Worm (Caenorhabditis elegans) whole organism, L2 larva: Measurements from ENCODE around the gene K05G3.2.

ENCODE experiments used
- C34F6.9 ChIP-seq: fragments of 150-350 bp; optimal IDR thresholded peaks from 2 replicates; lab custom pipeline; 2014; ENCODE audit warnings: missing biosample characterization, missing genetic modification characterization
- F13H6.1 ChIP-seq: sonication (generic microtip); optimal IDR thresholded peaks from 2 replicates; lab custom pipeline; 2016; ENCODE audit warnings: missing genetic modification characterization, missing compliant biosample characterization
- R02D3.7 ChIP-seq: fragments of 150-350 bp; optimal IDR thresholded peaks from 2 replicates; lab custom pipeline; 2014; ENCODE audit warnings: missing biosample characterization, missing genetic modification characterization
- Y55F3AM.14 ChIP-seq: fragments of 200-800 bp; sonication (Bioruptor generic); optimal IDR thresholded peaks from 2 replicates; lab custom pipeline; 2018; ENCODE audit warnings: mild to moderate bottlenecking, missing genetic modification characterization, missing compliant biosample characterization
- ZK546.5 ChIP-seq: sonication (generic microtip); optimal IDR thresholded peaks from 2 replicates; lab custom pipeline; 2017; ENCODE audit warnings: missing biosample characterization, missing genetic modification characterization
- aly-2 ChIP-seq: fragments of 150-350 bp; optimal IDR thresholded peaks from 2 replicates; lab custom pipeline; 2014; ENCODE audit warnings: missing biosample characterization, missing genetic modification characterization
- blmp-1 ChIP-seq: sonication (generic microtip); optimal IDR thresholded peaks from 2 replicates; lab custom pipeline; 2017; ENCODE audit warnings: missing genetic modification characterization, mild to moderate bottlenecking, missing compliant biosample characterization, antibody characterized with exemption, moderate library complexity; ENCODE audit not compliant: insufficient read depth
- ceh-16 ChIP-seq: fragments of 150-350 bp; optimal IDR thresholded peaks from 2 replicates; lab custom pipeline; 2014; ENCODE audit warnings: missing biosample characterization, missing genetic modification characterization
- ceh-82 ChIP-seq: fragments of 150-350 bp; optimal IDR thresholded peaks from 2 replicates; lab custom pipeline; 2014; ENCODE audit warnings: missing biosample characterization, missing genetic modification characterization
- crh-2 ChIP-seq: sonication (generic microtip); optimal IDR thresholded peaks from 2 replicates; lab custom pipeline; 2017; ENCODE audit warnings: missing biosample characterization, missing genetic modification characterization
- egl-27 ChIP-seq: sonication (generic microtip); optimal IDR thresholded peaks from 3 replicates; lab custom pipeline; 2017; ENCODE audit warnings: missing biosample characterization, missing genetic modification reagents, missing genetic modification characterization
- elt-1 ChIP-seq: fragments of 150-350 bp; optimal IDR thresholded peaks from 2 replicates; lab custom pipeline; 2014; ENCODE audit warnings: missing biosample characterization, missing genetic modification characterization
- elt-3 ChIP-seq: sonication (generic microtip); optimal IDR thresholded peaks from 2 replicates; lab custom pipeline; 2017; ENCODE audit warnings: missing biosample characterization, missing genetic modification characterization
- fos-1 ChIP-seq: fragments of 150-350 bp; optimal IDR thresholded peaks from 2 replicates; lab custom pipeline; 2014; ENCODE audit warnings: missing biosample characterization, missing genetic modification characterization
- gmeb-1 ChIP-seq: fragments of 150-350 bp; optimal IDR thresholded peaks from 2 replicates; lab custom pipeline; 2014; ENCODE audit warnings: missing biosample characterization, missing genetic modification characterization
- lin-39 ChIP-seq: fragments of 150-350 bp; optimal IDR thresholded peaks from 2 replicates; lab custom pipeline; 2014; ENCODE audit warnings: missing biosample characterization, missing genetic modification reagents, missing genetic modification characterization
- lsy-2 ChIP-seq, 2 experiments: fragments of 150-350 bp in 1 of 2; sonication (generic microtip) in 1 of 2; optimal IDR thresholded peaks; 2 replicates each; lab custom pipeline; 2014 to 2017; ENCODE audit warnings: missing biosample characterization in 2 of 2, missing genetic modification characterization in 2 of 2
- mab-5 ChIP-seq: fragments of 150-350 bp; optimal IDR thresholded peaks from 2 replicates; lab custom pipeline; 2014; ENCODE audit warnings: missing biosample characterization, missing genetic modification characterization
- nhr-11 ChIP-seq: fragments of 150-350 bp; optimal IDR thresholded peaks from 2 replicates; lab custom pipeline; 2014; ENCODE audit warnings: missing biosample characterization, missing genetic modification characterization
- nhr-12 ChIP-seq: fragments of 150-350 bp; optimal IDR thresholded peaks from 2 replicates; lab custom pipeline; 2014; ENCODE audit warnings: missing biosample characterization, missing genetic modification characterization
- nhr-129 ChIP-seq: fragments of 150-350 bp; optimal IDR thresholded peaks from 2 replicates; lab custom pipeline; 2014; ENCODE audit warnings: missing biosample characterization, missing genetic modification characterization
- nhr-21 ChIP-seq: fragments of 150-350 bp; optimal IDR thresholded peaks from 2 replicates; lab custom pipeline; 2014; ENCODE audit warnings: missing biosample characterization, missing genetic modification characterization
- nhr-6 ChIP-seq: fragments of 150-350 bp; optimal IDR thresholded peaks from 2 replicates; lab custom pipeline; 2014; ENCODE audit warnings: missing biosample characterization, missing genetic modification characterization
- nhr-77 ChIP-seq: fragments of 150-350 bp; optimal IDR thresholded peaks from 2 replicates; lab custom pipeline; 2014; ENCODE audit warnings: missing biosample characterization, missing genetic modification characterization
- sem-4 ChIP-seq: fragments of 150-350 bp; optimal IDR thresholded peaks from 2 replicates; lab custom pipeline; 2014; ENCODE audit warnings: missing biosample characterization, missing genetic modification reagents, missing genetic modification characterization
- skn-1 ChIP-seq: sonication (generic microtip); optimal IDR thresholded peaks from 2 replicates; lab custom pipeline; 2017; ENCODE audit warnings: missing biosample characterization, missing genetic modification characterization
- sma-3 ChIP-seq: sonication (generic microtip); optimal IDR thresholded peaks from 2 replicates; lab custom pipeline; 2016; ENCODE audit warnings: missing genetic modification reagents, missing genetic modification characterization, missing compliant biosample characterization
- sma-9 ChIP-seq, 2 experiments: fragments of 150-350 bp in 1 of 2; sonication (generic microtip) in 1 of 2; optimal IDR thresholded peaks; 2 replicates each; lab custom pipeline; 2014 to 2016; ENCODE audit warnings: missing genetic modification characterization in 2 of 2, mild to moderate bottlenecking in 1 of 2, missing biosample characterization in 1 of 2, missing compliant biosample characterization in 1 of 2, missing genetic modification reagents in 1 of 2, moderate library complexity in 1 of 2
- snpc-4 ChIP-seq: fragments of 150-350 bp; optimal IDR thresholded peaks from 2 replicates; lab custom pipeline; 2014; ENCODE audit warnings: missing biosample characterization, missing genetic modification characterization
- unc-39 ChIP-seq: fragments of 150-350 bp; optimal IDR thresholded peaks from 2 replicates; lab custom pipeline; 2014; ENCODE audit warnings: missing biosample characterization, missing genetic modification characterization
- unc-62 ChIP-seq: fragments of 150-350 bp; optimal IDR thresholded peaks from 2 replicates; lab custom pipeline; 2014; ENCODE audit warnings: missing biosample characterization, missing genetic modification reagents, missing genetic modification characterization
- zag-1 ChIP-seq: fragments of 150-350 bp; optimal IDR thresholded peaks from 2 replicates; lab custom pipeline; 2014; ENCODE audit warnings: missing biosample characterization, missing genetic modification characterization
- ztf-4 ChIP-seq: fragments of 150-350 bp; optimal IDR thresholded peaks from 2 replicates; lab custom pipeline; 2014; ENCODE audit warnings: missing biosample characterization, missing genetic modification characterization

Gene K05G3.2

ce11 chrX:16519517-16519916 is 24.8 kb downstream of the K05G3.2 start, which contains the start of gene T25D1.1:
TSS of gene T25D1.1 (plus strand) at chrX:16519817.
- no peak for TF ChIP-seq lsy-2 (tag; optimal IDR thresholded peaks at IDR 0.05; lab: Kevin White, UChicago)
- TF ChIP-seq nhr-6 (tag; lab: Kevin White, UChicago) = no peak
- TF ChIP-seq ZK546.5 (tag; lab: Kevin White, UChicago) = no peak
- no peak for TF ChIP-seq ceh-82
- TF ChIP-seq snpc-4 = no peak
- TF ChIP-seq fos-1 (tag; lab: Kevin White, UChicago) = no peak
- TF ChIP-seq aly-2 (tag; lab: Kevin White, UChicago) = no peak
- no peak for TF ChIP-seq nhr-129 (tag; lab: Kevin White, UChicago)

- TF ChIP-seq ceh-82 (no peak), egl-27 (tag; lab: Kevin White, UChicago) (no peak), lsy-2 (tag; optimal IDR thresholded peaks at IDR 0.05; lab: Kevin White, UChicago) (peak in 1 of 2 experiments; percentile 69), mab-5 (tag; lab: Kevin White, UChicago) (no peak), lin-39 (tag; lab: Kevin White, UChicago) (no peak)
These were observed 27.0 kb downstream of the K05G3.2 start for ce11 chrX:16521722-16522121.

- TF ChIP-seq skn-1 (tag; lab: Kevin White, UChicago) (no peak), ZK546.5 (tag; lab: Kevin White, UChicago) (no peak), unc-62 (no peak), elt-3 (no peak), gmeb-1 (tag; lab: Kevin White, UChicago) (no peak), ztf-4 (tag; lab: Kevin White, UChicago) (no peak), R02D3.7 (no peak), sma-9 (GFP tag; optimal IDR thresholded peaks at IDR 0.05; lab: Kevin White, UChicago) (no peak), sma-9 (tag; optimal IDR thresholded peaks at IDR 0.05; lab: Kevin White, UChicago) (no peak), aly-2 (tag; lab: Kevin White, UChicago) (no peak), zag-1 (tag; lab: Kevin White, UChicago) (no peak), nhr-12 (no peak), elt-1 (tag; lab: Kevin White, UChicago) (no peak)
These were observed 29.6 kb downstream of the K05G3.2 start for ce11 chrX:16524310-16524709.

- TF ChIP-seq R02D3.7 (no peak), sma-9 (GFP tag; optimal IDR thresholded peaks at IDR 0.05; lab: Kevin White, UChicago) (peak; percentile 51), sma-9 (tag; optimal IDR thresholded peaks at IDR 0.05; lab: Kevin White, UChicago) (no peak), sma-3 (no peak), nhr-129 (tag; lab: Kevin White, UChicago) (peak; percentile 44), crh-2 (tag; lab: Kevin White, UChicago) (no peak), mab-5 (tag; lab: Kevin White, UChicago) (no peak), nhr-6 (tag; lab: Kevin White, UChicago) (no peak), nhr-11 (tag; lab: Kevin White, UChicago) (no peak), nhr-77 (tag; lab: Kevin White, UChicago) (no peak), C34F6.9 (tag; lab: Kevin White, UChicago) (peak; percentile 7), snpc-4 (no peak), F13H6.1 (peak; percentile 59), Y55F3AM.14 (no peak)
These were observed 30.9 kb downstream of the K05G3.2 start for ce11 chrX:16525632-16526031.

- TF ChIP-seq mab-5 (tag; lab: Kevin White, UChicago) (no peak), zag-1 (tag; lab: Kevin White, UChicago) (no peak), lin-39 (tag; lab: Kevin White, UChicago) (no peak), snpc-4 (no peak), ceh-16 (no peak), lsy-2 (tag; optimal IDR thresholded peaks at IDR 0.05; lab: Kevin White, UChicago) (no peak), nhr-21 (tag; lab: Kevin White, UChicago) (no peak), nhr-11 (tag; lab: Kevin White, UChicago) (no peak), ztf-4 (tag; lab: Kevin White, UChicago) (no peak), unc-39 (tag; lab: Kevin White, UChicago) (no peak), unc-62 (no peak), sem-4 (tag; lab: Kevin White, UChicago) (no peak), ZK546.5 (tag; lab: Kevin White, UChicago) (no peak), F13H6.1 (no peak)
- TF ChIP-seq, all 48 proteins: peak for 0
These were observed 33.1 kb downstream of the K05G3.2 start for ce11 chrX:16527815-16528214.

- TF ChIP-seq blmp-1 (tag; lab: Kevin White, UChicago) (peak; percentile 49), C34F6.9 (tag; lab: Kevin White, UChicago) (no peak)
These were observed 35.2 kb downstream of the K05G3.2 start for ce11 chrX:16529937-16530336.
